Worm (Caenorhabditis elegans) whole organism, mixed stage, embryonic: ENCODE measurements around the gene arl-5.

Experiments
- M03D4.4 ChIP-seq: sonication (generic microtip); optimal IDR thresholded peaks from 2 replicates; lab custom pipeline; 2017; ENCODE audit warnings: mild to moderate bottlenecking, missing genetic modification characterization, missing compliant biosample characterization
- bed-3 ChIP-seq: fragments of 200-800 bp; sonication (Bioruptor generic); optimal IDR thresholded peaks from 3 replicates; lab custom pipeline; 2018; ENCODE audit warnings: mild to moderate bottlenecking, missing genetic modification characterization, moderate library complexity, missing compliant biosample characterization
- blmp-1 ChIP-seq: fragments of 150-350 bp; optimal IDR thresholded peaks from 2 replicates; lab custom pipeline; 2014; ENCODE audit warnings: missing biosample characterization, missing genetic modification characterization
- ceh-39 ChIP-seq: fragments of 150-350 bp; optimal IDR thresholded peaks from 2 replicates; lab custom pipeline; 2014; ENCODE audit warnings: missing biosample characterization, missing genetic modification characterization
- ceh-83 ChIP-seq: fragments of 200-800 bp; sonication (Bioruptor generic); optimal IDR thresholded peaks from 2 replicates; lab custom pipeline; 2018; ENCODE audit warnings: mild to moderate bottlenecking, missing genetic modification characterization, missing compliant biosample characterization
- ces-1 ChIP-seq: fragments of 150-350 bp; optimal IDR thresholded peaks from 2 replicates; lab custom pipeline; 2014; ENCODE audit warnings: missing biosample characterization, missing genetic modification reagents, missing genetic modification characterization
- drap-1 ChIP-seq: fragments of 200-800 bp; sonication (Bioruptor generic); optimal IDR thresholded peaks from 3 replicates; lab custom pipeline; 2018; ENCODE audit warnings: mild to moderate bottlenecking, missing genetic modification characterization, missing compliant biosample characterization
- elt-1 ChIP-seq: sonication (generic microtip); optimal IDR thresholded peaks from 2 replicates; lab custom pipeline; 2017; ENCODE audit warnings: missing genetic modification characterization, mild to moderate bottlenecking, missing compliant biosample characterization, antibody characterized with exemption, moderate library complexity, borderline replicate concordance; ENCODE audit not compliant: insufficient read depth
- elt-3 ChIP-seq: fragments of 150-350 bp; optimal IDR thresholded peaks from 2 replicates; lab custom pipeline; 2014; ENCODE audit warnings: missing biosample characterization, missing genetic modification characterization
- flh-1 ChIP-seq: fragments of 200-800 bp; sonication (Bioruptor generic); optimal IDR thresholded peaks from 2 replicates; lab custom pipeline; 2018; ENCODE audit warnings: mild to moderate bottlenecking, missing genetic modification characterization, moderate library complexity, missing compliant biosample characterization
- hlh-1 ChIP-seq: fragments of 150-350 bp; optimal IDR thresholded peaks from 2 replicates; lab custom pipeline; 2014; ENCODE audit warnings: missing biosample characterization, missing genetic modification reagents, missing genetic modification characterization
- lin-13 ChIP-seq: fragments of 150-350 bp; optimal IDR thresholded peaks from 2 replicates; lab custom pipeline; 2014; ENCODE audit warnings: missing biosample characterization, missing genetic modification characterization
- lsy-2 ChIP-seq: fragments of 150-350 bp; optimal IDR thresholded peaks from 2 replicates; lab custom pipeline; 2014; ENCODE audit warnings: missing biosample characterization, missing genetic modification characterization
- mep-1 ChIP-seq: fragments of 150-350 bp; optimal IDR thresholded peaks from 2 replicates; lab custom pipeline; 2017; ENCODE audit warnings: missing biosample characterization, missing genetic modification reagents, missing genetic modification characterization, inconsistent platforms
- mls-2 ChIP-seq: sonication (generic microtip); optimal IDR thresholded peaks from 2 replicates; lab custom pipeline; 2016; ENCODE audit warnings: mild to moderate bottlenecking, missing genetic modification characterization, moderate library complexity, missing compliant biosample characterization
- nhr-12 ChIP-seq: fragments of 150-350 bp; optimal IDR thresholded peaks from 2 replicates; lab custom pipeline; 2014; ENCODE audit warnings: missing biosample characterization, missing genetic modification characterization
- nhr-2 ChIP-seq: fragments of 150-350 bp; optimal IDR thresholded peaks from 2 replicates; lab custom pipeline; 2014; ENCODE audit warnings: missing biosample characterization, missing genetic modification characterization
- nhr-237 ChIP-seq: fragments of 150-350 bp; optimal IDR thresholded peaks from 2 replicates; lab custom pipeline; 2014; ENCODE audit warnings: missing biosample characterization, missing genetic modification characterization
- nhr-28 ChIP-seq: fragments of 150-350 bp; optimal IDR thresholded peaks from 2 replicates; lab custom pipeline; 2014; ENCODE audit warnings: missing biosample characterization, missing genetic modification characterization
- nhr-76 ChIP-seq: sonication (generic microtip); optimal IDR thresholded peaks from 2 replicates; lab custom pipeline; 2017; ENCODE audit warnings: missing biosample characterization, missing genetic modification characterization
- pha-4 ChIP-seq: fragments of 150-350 bp; optimal IDR thresholded peaks from 2 replicates; lab custom pipeline; 2018; ENCODE audit warnings: missing biosample characterization, missing genetic modification reagents, missing genetic modification characterization
- sem-2 ChIP-seq: fragments of 200-800 bp; sonication (Bioruptor generic); optimal IDR thresholded peaks from 2 replicates; lab custom pipeline; 2018; ENCODE audit warnings: mild to moderate bottlenecking, missing genetic modification characterization, missing compliant biosample characterization
- sptf-1 ChIP-seq: sonication (generic microtip); optimal IDR thresholded peaks from 2 replicates; lab custom pipeline; 2017; ENCODE audit warnings: mild to moderate bottlenecking, missing genetic modification characterization, moderate library complexity, missing compliant biosample characterization
- unc-120 ChIP-seq: sonication (generic microtip); optimal IDR thresholded peaks from 2 replicates; lab custom pipeline; 2017; ENCODE audit warnings: missing genetic modification characterization, missing compliant biosample characterization; ENCODE audit not compliant: poor library complexity, severe bottlenecking
- unc-39 ChIP-seq: fragments of 150-350 bp; optimal IDR thresholded peaks from 2 replicates; lab custom pipeline; 2014; ENCODE audit warnings: missing biosample characterization, missing genetic modification characterization
- unc-62 ChIP-seq: fragments of 150-350 bp; optimal IDR thresholded peaks from 2 replicates; lab custom pipeline; 2014; ENCODE audit warnings: missing biosample characterization, missing genetic modification reagents, missing genetic modification characterization
- zip-8 ChIP-seq: fragments of 150-350 bp; optimal IDR thresholded peaks from 2 replicates; lab custom pipeline; 2014; ENCODE audit warnings: missing biosample characterization, missing genetic modification characterization
- ztf-11 ChIP-seq: fragments of 150-350 bp; optimal IDR thresholded peaks from 2 replicates; lab custom pipeline; 2014; ENCODE audit warnings: missing biosample characterization, missing genetic modification characterization

The arl-5 gene

ce11 chrIII:9825073-9825828 lies 2.2 kb downstream of the arl-5 start, which contains the start of gene ZK632.9:
ZK632.9 (minus strand) TSS chrIII:9825432.
- TF ChIP-seq unc-39 (tag; lab: Kevin White, UChicago) = no peak
- TF ChIP-seq nhr-237 = no peak
- no peak for TF ChIP-seq unc-62
- TF ChIP-seq ces-1 = no peak
- TF ChIP-seq elt-1 = no peak
- no peak for TF ChIP-seq nhr-76 (tag; lab: Kevin White, UChicago)
- TF ChIP-seq lin-13 (tag; lab: Kevin White, UChicago) = no peak
- no peak for TF ChIP-seq ceh-39 (tag; lab: Kevin White, UChicago)
- TF ChIP-seq nhr-12 (tag; lab: Kevin White, UChicago) = no peak
- no peak for TF ChIP-seq elt-3 (tag; lab: Kevin White, UChicago)
- no peak for TF ChIP-seq unc-120 (tag; lab: Kevin White, UChicago)
- no peak for TF ChIP-seq nhr-28 (tag; lab: Kevin White, UChicago)

- TF ChIP-seq M03D4.4 = no peak
- peak; percentile 3 for TF ChIP-seq mep-1 (tag; lab: Kevin White, UChicago)
These were observed 3.0 kb downstream of the arl-5 start for ce11 chrIII:9826005-9826404.

DNA sequence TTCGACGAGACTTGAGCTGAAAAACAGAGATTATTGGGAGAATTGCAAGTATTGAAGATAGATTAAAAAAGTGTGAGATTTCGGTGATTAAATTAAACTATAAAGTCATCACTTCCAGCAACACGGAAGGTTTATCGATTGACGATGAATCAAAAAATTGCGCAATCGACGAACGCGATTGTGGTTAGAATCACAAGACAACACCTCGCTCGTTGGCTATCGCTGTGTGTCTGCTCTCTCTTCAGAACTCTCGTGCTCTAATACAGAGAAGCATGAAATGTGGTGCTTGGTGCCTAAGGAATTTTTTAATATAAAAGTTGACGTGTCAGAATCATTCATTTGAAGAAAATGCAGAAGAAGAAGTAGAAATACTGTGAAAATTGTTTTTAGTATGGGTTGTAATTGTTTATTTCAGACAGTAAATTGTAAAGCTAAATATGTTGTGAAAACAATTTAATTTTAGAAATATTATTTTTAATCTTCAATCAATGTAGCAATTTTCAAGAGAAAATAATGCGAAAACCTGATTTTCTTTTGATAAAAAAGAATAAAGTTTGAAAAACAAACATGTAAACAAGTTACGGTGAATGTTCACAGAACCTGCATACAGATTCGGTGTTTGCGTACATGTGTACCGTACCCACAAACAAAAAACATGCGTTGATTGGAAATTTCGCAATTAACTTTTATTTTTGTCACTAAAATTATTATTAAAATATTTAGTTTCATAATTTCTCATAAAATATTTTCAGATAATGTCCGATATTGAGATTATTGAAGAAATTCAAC lies 4.3 kb downstream of the arl-5 start, which contains the start of the genes ZK632.10 and ZK632.11:
ZK632.10 (minus strand) TSS at position 560 of the 789 bp plus-strand sequence.
ZK632.11 (plus strand) TSS at position 753 of the 789 bp plus-strand sequence.
- TF ChIP-seq pha-4 (tag; lab: Kevin White, UChicago) (peak; percentile 76), nhr-237 (peak; percentile 9), ces-1 (peak; percentile 61), flh-1 (GFP tag; lab: Kevin White, UChicago) (no peak), sem-2 (no peak), M03D4.4 (no peak), mls-2 (tag; lab: Kevin White, UChicago) (no peak), hlh-1 (tag; lab: Kevin White, UChicago) (no peak), elt-1 (no peak), ceh-83 (GFP tag; lab: Kevin White, UChicago) (no peak), unc-39 (tag; lab: Kevin White, UChicago) (no peak), lsy-2 (peak; percentile 96), lin-13 (tag; lab: Kevin White, UChicago) (no peak), zip-8 (tag; lab: Kevin White, UChicago) (peak; percentile 38), mep-1 (tag; lab: Kevin White, UChicago) (peak; percentile 4), nhr-12 (tag; lab: Kevin White, UChicago) (no peak), bed-3 (GFP tag; lab: Kevin White, UChicago) (no peak), sptf-1 (no peak), nhr-2 (no peak), drap-1 (GFP tag; lab: Kevin White, UChicago) (no peak)

DNA sequence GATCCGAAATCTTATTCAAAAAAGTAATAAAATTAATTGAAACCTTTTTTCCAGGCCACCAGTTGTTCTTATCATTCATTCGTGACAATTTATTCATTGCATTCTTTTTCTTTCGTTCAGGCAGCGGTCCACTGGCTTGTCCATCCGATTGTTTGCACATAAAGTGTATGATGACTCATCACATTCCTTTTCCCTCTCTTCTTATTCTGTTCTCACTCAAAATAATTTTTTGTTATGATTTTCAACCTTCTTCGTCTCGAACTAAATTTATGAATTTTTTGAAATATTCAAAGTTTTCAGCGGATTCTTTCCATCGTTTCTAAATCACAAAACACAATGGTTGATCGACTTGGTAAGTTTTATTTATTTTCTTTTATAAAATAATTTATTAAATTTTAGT lies 7.5 kb downstream of the arl-5 start, which contains the start of gene ZK632.12:
ZK632.12 (plus strand) TSS at position 301 of the 400 bp plus-strand sequence.
- TF ChIP-seq sptf-1 = no peak
- TF ChIP-seq nhr-12 (tag; lab: Kevin White, UChicago) = no peak
- TF ChIP-seq ztf-11 (tag; lab: Kevin White, UChicago) = no peak
- no peak for TF ChIP-seq pha-4 (tag; lab: Kevin White, UChicago)
- TF ChIP-seq mls-2 (tag; lab: Kevin White, UChicago) = no peak
- no peak for TF ChIP-seq elt-1
- TF ChIP-seq ceh-39 (tag; lab: Kevin White, UChicago) = no peak
- TF ChIP-seq mep-1 (tag; lab: Kevin White, UChicago) = no peak
- no peak for TF ChIP-seq blmp-1 (tag; lab: Kevin White, UChicago)
- TF ChIP-seq unc-62 = no peak
- TF ChIP-seq lin-13 (tag; lab: Kevin White, UChicago) = no peak

DNA sequence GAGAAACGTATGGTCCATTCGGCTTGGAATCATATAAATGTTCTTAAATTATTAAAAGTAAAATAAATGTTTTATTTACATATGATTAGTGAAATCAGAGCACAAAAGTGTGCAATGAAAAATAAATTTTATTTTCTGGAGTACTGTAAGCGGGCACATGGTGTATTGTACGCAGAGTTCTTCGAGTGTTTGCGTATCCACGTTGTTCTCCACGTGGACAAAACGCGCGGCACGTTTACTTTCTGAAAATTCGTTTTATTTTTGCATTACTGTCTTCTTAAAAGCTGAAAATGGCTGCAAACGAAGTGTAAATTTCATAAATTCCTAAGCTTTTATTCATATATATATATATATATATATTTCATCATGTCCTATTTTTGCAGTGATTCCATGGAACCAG lies 9.5 kb downstream of the arl-5 start:
- TF ChIP-seq nhr-237 = no peak
- no peak for TF ChIP-seq elt-3 (tag; lab: Kevin White, UChicago)
- TF ChIP-seq bed-3 (GFP tag; lab: Kevin White, UChicago) = no peak
- TF ChIP-seq blmp-1 (tag; lab: Kevin White, UChicago) = no peak
- no peak for TF ChIP-seq flh-1 (GFP tag; lab: Kevin White, UChicago)
